Worm (Caenorhabditis elegans) whole organism, late embryonic: ENCODE data around the gene cyp-14A2.

ENCODE experiments used
- C08G9.2 ChIP-seq: sonication (generic microtip); optimal IDR thresholded peaks from 2 replicates; lab custom pipeline; 2016; ENCODE audit warnings: mild to moderate bottlenecking, missing genetic modification characterization, moderate library complexity, missing compliant biosample characterization
- C38D4.7 ChIP-seq: fragments of 200-800 bp; sonication (Bioruptor generic); optimal IDR thresholded peaks from 2 replicates; lab custom pipeline; 2018; ENCODE audit warnings: mild to moderate bottlenecking, missing genetic modification characterization, moderate library complexity, missing compliant biosample characterization
- F13H6.1 ChIP-seq: sonication (generic microtip); optimal IDR thresholded peaks from 2 replicates; lab custom pipeline; 2016; ENCODE audit warnings: missing genetic modification characterization, missing compliant biosample characterization
- K09A11.1 ChIP-seq: sonication (generic microtip); optimal IDR thresholded peaks from 2 replicates; lab custom pipeline; 2017; ENCODE audit warnings: antibody characterized with exemption, mild to moderate bottlenecking, missing genetic modification characterization, missing compliant biosample characterization; ENCODE audit not compliant: insufficient read depth
- T23F11.4 ChIP-seq: fragments of 200-800 bp; sonication (Bioruptor generic); optimal IDR thresholded peaks from 2 replicates; lab custom pipeline; 2018; ENCODE audit warnings: mild to moderate bottlenecking, missing genetic modification characterization, missing compliant biosample characterization
- ahr-1 ChIP-seq: sonication (generic microtip); optimal IDR thresholded peaks from 2 replicates; lab custom pipeline; 2016; ENCODE audit warnings: missing genetic modification characterization, missing compliant biosample characterization
- ama-1 ChIP-seq: fragments of 150-350 bp; optimal IDR thresholded peaks from 2 replicates; lab custom pipeline; 2014
- ceh-14 ChIP-seq: sonication (generic microtip); optimal IDR thresholded peaks from 2 replicates; lab custom pipeline; 2016; ENCODE audit warnings: missing genotype, missing genetic modification characterization, missing compliant biosample characterization
- ceh-19 ChIP-seq: fragments of 200-800 bp; sonication (Bioruptor generic); optimal IDR thresholded peaks from 2 replicates; lab custom pipeline; 2018; ENCODE audit warnings: mild to moderate bottlenecking, missing genetic modification characterization, missing compliant biosample characterization
- ceh-2 ChIP-seq: sonication (generic microtip); optimal IDR thresholded peaks from 2 replicates; lab custom pipeline; 2016; ENCODE audit warnings: missing genotype, missing genetic modification characterization, missing compliant biosample characterization
- ceh-24 ChIP-seq: sonication (generic microtip); optimal IDR thresholded peaks from 2 replicates; lab custom pipeline; 2016; ENCODE audit warnings: mild to moderate bottlenecking, missing genetic modification characterization, missing compliant biosample characterization
- ceh-31 ChIP-seq: sonication (generic microtip); optimal IDR thresholded peaks from 2 replicates; lab custom pipeline; 2016; ENCODE audit warnings: missing genetic modification characterization, missing compliant biosample characterization
- ceh-34 ChIP-seq: sonication (generic microtip); optimal IDR thresholded peaks from 2 replicates; lab custom pipeline; 2016; ENCODE audit warnings: mild to moderate bottlenecking, missing genetic modification characterization, missing compliant biosample characterization
- ceh-45 ChIP-seq: fragments of 200-800 bp; sonication (Bioruptor generic); IDR thresholded peaks from 2 replicates; pipeline ENCODE4 v1.3.6; 2022; ENCODE audit warnings: missing genetic modification reagents, missing genetic modification characterization, missing compliant biosample characterization
- ceh-48 ChIP-seq: sonication (generic microtip); optimal IDR thresholded peaks from 2 replicates; lab custom pipeline; 2016; ENCODE audit warnings: missing genetic modification characterization, inconsistent platforms, missing compliant biosample characterization
- ceh-6 ChIP-seq: fragments of 200-800 bp; sonication (Bioruptor generic); optimal IDR thresholded peaks from 2 replicates; lab custom pipeline; 2018; ENCODE audit warnings: mild to moderate bottlenecking, missing genetic modification characterization, missing compliant biosample characterization
- dve-1 ChIP-seq: sonication (generic microtip); optimal IDR thresholded peaks from 2 replicates; lab custom pipeline; 2017; ENCODE audit warnings: antibody characterized with exemption, mild to moderate bottlenecking, missing genetic modification characterization, missing compliant biosample characterization
- elt-2 ChIP-seq: sonication (generic microtip); optimal IDR thresholded peaks from 2 replicates; lab custom pipeline; 2016; ENCODE audit warnings: missing genetic modification reagents, missing genetic modification characterization, missing compliant biosample characterization
- elt-4 ChIP-seq: sonication (generic microtip); optimal IDR thresholded peaks from 2 replicates; lab custom pipeline; 2016; ENCODE audit warnings: missing genetic modification characterization, missing compliant biosample characterization
- ets-4 ChIP-seq: sonication (generic microtip); optimal IDR thresholded peaks from 2 replicates; lab custom pipeline; 2016; ENCODE audit warnings: missing genetic modification characterization, missing compliant biosample characterization
- fax-1 ChIP-seq: sonication (generic microtip); optimal IDR thresholded peaks from 2 replicates; lab custom pipeline; 2016; ENCODE audit warnings: missing genotype, missing genetic modification characterization, missing compliant biosample characterization
- fkh-10 ChIP-seq: fragments of 150-350 bp; optimal IDR thresholded peaks from 2 replicates; lab custom pipeline; 2014; ENCODE audit warnings: missing biosample characterization, missing genetic modification reagents, missing genetic modification characterization
- gmeb-2 ChIP-seq: sonication (generic microtip); optimal IDR thresholded peaks from 2 replicates; lab custom pipeline; 2016; ENCODE audit warnings: missing genetic modification characterization, inconsistent platforms, missing compliant biosample characterization
- hlh-13 ChIP-seq: fragments of 200-800 bp; sonication (Bioruptor generic); optimal IDR thresholded peaks from 2 replicates; lab custom pipeline; 2018; ENCODE audit warnings: mild to moderate bottlenecking, missing genetic modification characterization, missing compliant biosample characterization
- hlh-15 ChIP-seq: sonication (generic microtip); optimal IDR thresholded peaks from 2 replicates; lab custom pipeline; 2016; ENCODE audit warnings: missing genetic modification characterization, missing compliant biosample characterization
- hlh-30 ChIP-seq: sonication (generic microtip); optimal IDR thresholded peaks from 2 replicates; lab custom pipeline; 2017; ENCODE audit warnings: antibody characterized with exemption, missing genetic modification characterization, missing compliant biosample characterization; ENCODE audit not compliant: insufficient read depth
- hlh-6 ChIP-seq: sonication (generic microtip); optimal IDR thresholded peaks from 2 replicates; lab custom pipeline; 2016; ENCODE audit warnings: missing genotype, missing genetic modification characterization, missing compliant biosample characterization
- hlh-8 ChIP-seq: sonication (generic microtip); optimal IDR thresholded peaks from 2 replicates; lab custom pipeline; 2016; ENCODE audit warnings: missing genotype, missing genetic modification characterization, missing compliant biosample characterization
- lim-6 ChIP-seq: sonication (generic microtip); optimal IDR thresholded peaks from 2 replicates; lab custom pipeline; 2016; ENCODE audit warnings: missing genetic modification characterization, missing compliant biosample characterization
- mec-3 ChIP-seq: sonication (generic microtip); optimal IDR thresholded peaks from 2 replicates; lab custom pipeline; 2016; ENCODE audit warnings: borderline replicate concordance, missing genetic modification characterization, missing compliant biosample characterization
- nfya-1 ChIP-seq: sonication (generic microtip); optimal IDR thresholded peaks from 2 replicates; lab custom pipeline; 2017; ENCODE audit warnings: missing genetic modification characterization, mild to moderate bottlenecking, missing compliant biosample characterization, antibody characterized with exemption, moderate library complexity
- nhr-11 ChIP-seq: fragments of 150-350 bp; optimal IDR thresholded peaks from 2 replicates; lab custom pipeline; 2014; ENCODE audit warnings: missing biosample characterization, missing genetic modification characterization
- nhr-232 ChIP-seq: sonication (generic microtip); optimal IDR thresholded peaks from 2 replicates; lab custom pipeline; 2016; ENCODE audit warnings: missing genetic modification characterization, missing compliant biosample characterization
- npax-4 ChIP-seq: sonication (generic microtip); optimal IDR thresholded peaks from 2 replicates; lab custom pipeline; 2016; ENCODE audit warnings: missing genetic modification characterization, missing compliant biosample characterization
- pat-9 ChIP-seq: fragments of 200-800 bp; sonication (Bioruptor generic); optimal IDR thresholded peaks from 2 replicates; lab custom pipeline; 2018; ENCODE audit warnings: mild to moderate bottlenecking, missing genetic modification characterization, moderate library complexity, missing compliant biosample characterization
- pax-1 ChIP-seq: fragments of 150-350 bp; optimal IDR thresholded peaks from 2 replicates; lab custom pipeline; 2014; ENCODE audit warnings: missing biosample characterization, missing genetic modification characterization
- pha-2 ChIP-seq: sonication (generic microtip); optimal IDR thresholded peaks from 2 replicates; lab custom pipeline; 2017; ENCODE audit warnings: mild to moderate bottlenecking, missing genetic modification characterization, missing compliant biosample characterization
- pros-1 ChIP-seq: fragments of 150-350 bp; optimal IDR thresholded peaks from 2 replicates; lab custom pipeline; 2014; ENCODE audit warnings: missing biosample characterization, missing genetic modification reagents, missing genetic modification characterization
- ref-2 ChIP-seq: sonication (generic microtip); optimal IDR thresholded peaks from 2 replicates; lab custom pipeline; 2016; ENCODE audit warnings: missing genetic modification characterization, missing compliant biosample characterization
- rnt-1 ChIP-seq: sonication (generic microtip); optimal IDR thresholded peaks from 2 replicates; lab custom pipeline; 2016; ENCODE audit warnings: missing genetic modification characterization, missing compliant biosample characterization
- sox-2 ChIP-seq: fragments of 200-800 bp; sonication (Bioruptor generic); IDR thresholded peaks from 2 replicates; pipeline ENCODE4 v1.3.6; 2022; ENCODE audit warnings: missing genetic modification reagents, missing genetic modification characterization, missing compliant biosample characterization
- sox-4 ChIP-seq: sonication (generic microtip); optimal IDR thresholded peaks from 2 replicates; lab custom pipeline; 2017; ENCODE audit warnings: mild to moderate bottlenecking, missing genetic modification characterization, inconsistent platforms, missing compliant biosample characterization
- syd-9 ChIP-seq: sonication (generic microtip); optimal IDR thresholded peaks from 2 replicates; lab custom pipeline; 2016; ENCODE audit warnings: mild to moderate bottlenecking, missing genetic modification characterization, moderate library complexity, missing compliant biosample characterization
- tbx-7 ChIP-seq: sonication (generic microtip); optimal IDR thresholded peaks from 2 replicates; lab custom pipeline; 2016; ENCODE audit warnings: missing genotype, missing genetic modification characterization, missing compliant biosample characterization
- unc-3 ChIP-seq, 2 experiments: fragments of 200-800 bp in 1 of 2; sonication (Bioruptor generic) in 1 of 2; sonication (generic microtip) in 1 of 2; conservative IDR thresholded peaks in 1 of 2; optimal IDR thresholded peaks in 1 of 2; 2 replicates each; pipeline versions ENCODE4 v1.3.6 to Lab custom; 2016 to 2022; ENCODE audit warnings: missing compliant biosample characterization in 2 of 2, missing genetic modification characterization in 2 of 2, missing genetic modification reagents in 1 of 2
- unc-42 ChIP-seq: sonication (generic microtip); optimal IDR thresholded peaks from 2 replicates; lab custom pipeline; 2016; ENCODE audit warnings: missing genotype, missing genetic modification characterization, missing compliant biosample characterization

Gene cyp-14A2

DNA sequence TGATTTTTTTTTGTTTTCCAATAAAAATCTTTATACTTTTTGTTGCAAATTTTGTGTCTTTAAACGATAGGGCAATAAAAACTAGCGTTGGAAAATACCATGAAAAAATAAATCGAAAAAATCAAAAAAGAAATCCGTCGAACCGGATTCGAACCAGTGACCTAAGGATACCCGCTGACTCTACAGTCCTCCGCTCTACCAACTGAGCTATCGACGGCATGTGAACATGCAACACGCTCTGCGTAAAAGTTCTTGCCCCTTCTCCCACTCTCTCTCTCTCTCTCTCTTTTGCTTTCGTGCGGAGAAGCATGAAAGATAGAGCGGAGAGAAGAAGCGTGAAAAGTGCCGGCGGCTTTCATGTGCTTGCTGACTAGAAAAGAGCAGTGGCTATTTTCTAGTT lies 4.9 kb downstream of the cyp-14A2 start (continued):
- peak; percentile 84 for TF ChIP-seq ceh-14 (tag; lab: Kevin White, UChicago)
- no peak for TF ChIP-seq K09A11.1 (tag; lab: Kevin White, UChicago)
- TF ChIP-seq F13H6.1 (tag; lab: Kevin White, UChicago) = peak; percentile 69
- peak; percentile 52 for TF ChIP-seq npax-4 (tag; lab: Kevin White, UChicago)
- TF ChIP-seq ceh-34 (tag; lab: Kevin White, UChicago) = peak; percentile 48
- TF ChIP-seq ref-2 (tag; lab: Kevin White, UChicago) = peak; percentile 80
- TF ChIP-seq hlh-30 (tag; lab: Kevin White, UChicago) = peak; percentile 12
- peak; percentile 44 for TF ChIP-seq nfya-1 (tag; lab: Kevin White, UChicago)
- TF ChIP-seq nhr-11 (tag; lab: Kevin White, UChicago) = no peak
- peak; percentile 69 for TF ChIP-seq pha-2 (tag; lab: Kevin White, UChicago)
- TF ChIP-seq hlh-6 (tag; lab: Kevin White, UChicago) = peak; percentile 83
- peak; percentile 71 for TF ChIP-seq nhr-232 (tag; lab: Kevin White, UChicago)
- peak; percentile 43 for TF ChIP-seq hlh-8 (tag; lab: Kevin White, UChicago)
- peak; percentile 60 for TF ChIP-seq ceh-24 (tag; lab: Kevin White, UChicago)
- peak; percentile 72 for TF ChIP-seq C08G9.2 (tag; lab: Kevin White, UChicago)
- TF ChIP-seq unc-42 (tag; lab: Kevin White, UChicago) = no peak
- peak; percentile 77 for TF ChIP-seq C38D4.7
- peak; percentile 69 for TF ChIP-seq elt-2 (tag; lab: Kevin White, UChicago)
- peak; percentile 81 for TF ChIP-seq sox-4 (tag; lab: Kevin White, UChicago)
- TF ChIP-seq ceh-31 = peak; percentile 65
- TF ChIP-seq pax-1 (tag; lab: Kevin White, UChicago) = no peak
- TF ChIP-seq tbx-7 (tag; lab: Kevin White, UChicago) = peak; percentile 10
- TF ChIP-seq pros-1 (tag; lab: Kevin White, UChicago) = no peak
- TF ChIP-seq ets-4 (tag; lab: Kevin White, UChicago) = peak; percentile 56
- peak; percentile 60 for TF ChIP-seq dve-1 (tag; lab: Kevin White, UChicago)
- peak; percentile 87 for TF ChIP-seq unc-3 (GFP tag; conservative IDR thresholded peaks at IDR 0.05; lab: Robert Waterston, UW)
- TF ChIP-seq unc-3 (tag; optimal IDR thresholded peaks at IDR 0.05; lab: Kevin White, UChicago) = peak; percentile 67
- peak; percentile 63 for TF ChIP-seq ceh-6 (GFP tag; lab: Kevin White, UChicago)
- peak; percentile 56 for TF ChIP-seq fax-1
- TF ChIP-seq pat-9 (tag; lab: Kevin White, UChicago) = peak; percentile 78
- peak; percentile 80 for TF ChIP-seq hlh-15
- no peak for TF ChIP-seq ama-1 (lab: Kevin White, UChicago)
- no peak for TF ChIP-seq mec-3
- TF ChIP-seq ahr-1 (tag; lab: Kevin White, UChicago) = peak; percentile 31
- TF ChIP-seq gmeb-2 (tag; lab: Kevin White, UChicago) = peak; percentile 81
- TF ChIP-seq syd-9 (tag; lab: Kevin White, UChicago) = peak; percentile 64

DNA sequence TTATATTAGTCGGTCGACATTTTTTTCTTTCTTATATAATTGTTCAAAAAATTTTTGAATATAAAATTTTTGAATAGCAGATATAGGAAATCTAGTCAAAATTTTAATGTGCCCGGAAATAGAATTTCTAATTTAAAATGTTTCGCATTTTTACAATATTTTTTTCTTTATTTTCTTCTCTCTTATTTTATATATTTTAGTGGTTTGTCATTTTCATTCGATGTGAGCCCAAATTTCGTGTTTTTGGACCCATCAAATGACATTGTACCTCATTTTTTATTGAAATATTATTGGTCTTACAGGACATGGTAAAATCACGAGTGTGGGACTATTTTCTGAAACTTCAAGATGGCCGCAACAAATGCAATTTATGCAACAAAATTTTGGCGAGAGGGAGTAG lies 7.3 kb downstream of the cyp-14A2 start, which contains the start of gene K09A11.1:
Gene K09A11.1 (plus strand): TSS at position 301 of the 400 bp plus-strand sequence.
- TF ChIP-seq pros-1 (tag; lab: Kevin White, UChicago) (no peak), lim-6 (tag; lab: Kevin White, UChicago) (no peak), syd-9 (tag; lab: Kevin White, UChicago) (no peak), sox-2 (no peak), ceh-31 (no peak), ahr-1 (tag; lab: Kevin White, UChicago) (no peak), rnt-1 (tag; lab: Kevin White, UChicago) (no peak), ceh-14 (tag; lab: Kevin White, UChicago) (no peak), ceh-45 (GFP tag; lab: Robert Waterston, UW) (no peak), ceh-48 (no peak), T23F11.4 (GFP tag; lab: Kevin White, UChicago) (no peak), C08G9.2 (tag; lab: Kevin White, UChicago) (no peak), ceh-6 (GFP tag; lab: Kevin White, UChicago) (no peak), ceh-19 (GFP tag; lab: Kevin White, UChicago) (no peak), fkh-10 (GFP tag; lab: Kevin White, UChicago) (no peak), elt-4 (tag; lab: Kevin White, UChicago) (no peak), unc-42 (tag; lab: Kevin White, UChicago) (no peak), hlh-13 (GFP tag; lab: Kevin White, UChicago) (no peak), ceh-2 (no peak), gmeb-2 (tag; lab: Kevin White, UChicago) (no peak)
